Worm (Caenorhabditis elegans): ENCODE data around the gene R105.1.

DNA sequence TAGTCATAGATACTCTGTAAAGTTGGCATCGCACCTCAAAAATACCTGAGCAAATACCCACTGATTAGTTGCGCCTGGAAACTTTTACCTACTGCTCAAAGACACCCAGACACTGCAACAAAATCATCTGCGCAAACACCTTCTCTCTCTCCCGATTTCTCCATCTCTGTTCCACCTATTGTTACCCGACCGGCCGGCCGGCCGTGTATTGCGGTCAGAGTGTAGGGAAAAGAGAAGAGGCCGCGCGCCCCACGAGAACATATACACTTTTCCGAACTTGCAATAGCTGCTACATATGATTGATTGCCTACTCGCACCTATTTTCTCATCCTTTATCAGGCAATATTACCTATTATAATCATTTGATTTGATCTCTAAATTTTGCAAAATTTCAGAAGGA, 45.1 kb upstream of the R105.1 start:
- TF ChIP-seq W03F9.2 (tag; optimal IDR thresholded peaks at IDR 0.05), result no peak
- no peak for TF ChIP-seq dao-5 (tag; optimal IDR thresholded peaks at IDR 0.05)
